Fruit fly (Drosophila melanogaster): Measurements from ENCODE around the gene ome.

ome gene

dm6 chr3L:14780187-14780586, 107.5 kb downstream of the ome start (continued):
- no peak for TF ChIP-seq CG10462 (GFP tag; optimal IDR thresholded peaks at IDR 0.05)
- peak; percentile 42 for TF ChIP-seq CG4707 (GFP tag; optimal IDR thresholded peaks at IDR 0.05)
- TF ChIP-seq CG12236 (GFP tag; optimal IDR thresholded peaks at IDR 0.05), result peak; percentile 46
- TF ChIP-seq caup (GFP tag; optimal IDR thresholded peaks at IDR 0.05; ENCODE audit: severe bottlenecking), result peak; percentile 60
- TF ChIP-seq Tbp (GFP tag; optimal IDR thresholded peaks at IDR 0.05), result no peak
- TF ChIP-seq Sin3A (optimal IDR thresholded peaks at IDR 0.05), result no peak
- peak; percentile 50 for TF ChIP-seq CG9727 (GFP tag; optimal IDR thresholded peaks at IDR 0.05)
- no peak for TF ChIP-seq shn (GFP tag; optimal IDR thresholded peaks at IDR 0.05)
- peak; percentile 68 for TF ChIP-seq CG17568 (GFP tag; optimal IDR thresholded peaks at IDR 0.05)
- TF ChIP-seq CG10959 (GFP tag; IDR thresholded peaks at IDR 0.05), result 0 out of 2 replicates have a peak, but pooled peaks have one; percentile 9
- no peak for TF ChIP-seq Xbp1 (GFP tag; optimal IDR thresholded peaks at IDR 0.05)
- TF ChIP-seq peb (GFP tag; IDR thresholded peaks at IDR 0.05), result no peak
- peak; percentile 15; the same call in 1 of the 2 replicates for TF ChIP-seq stc (GFP tag; IDR thresholded peaks at IDR 0.05)
- TF ChIP-seq cwo (GFP tag; optimal IDR thresholded peaks at IDR 0.05), result no peak
- TF ChIP-seq CG12391 (tag; optimal IDR thresholded peaks at IDR 0.05), result no peak
- 0 out of 2 replicates have a peak, but pooled peaks have one; percentile 10 for TF ChIP-seq ap (GFP tag; IDR thresholded peaks at IDR 0.05)
- TF ChIP-seq sob (GFP tag; IDR thresholded peaks at IDR 0.05), result peak; percentile 56; the same call in 1 of the 2 replicates
- TF ChIP-seq PHDP (tag; optimal IDR thresholded peaks at IDR 0.05), result peak; percentile 40
- no peak for TF ChIP-seq ERR (GFP tag; optimal IDR thresholded peaks at IDR 0.05)
- no peak for TF ChIP-seq crc (GFP tag; optimal IDR thresholded peaks at IDR 0.05)
- no peak for TF ChIP-seq ewg (GFP tag; optimal IDR thresholded peaks at IDR 0.05)
- no peak for TF ChIP-seq stwl (tag; optimal IDR thresholded peaks at IDR 0.05)
- TF ChIP-seq CG8281 (tag; optimal IDR thresholded peaks at IDR 0.05), result no peak
- TF ChIP-seq ara (GFP tag; IDR thresholded peaks at IDR 0.05), result peak; percentile 64
- no peak for TF ChIP-seq CG8944 (GFP tag; optimal IDR thresholded peaks at IDR 0.05)
- TF ChIP-seq CG17359 (tag; optimal IDR thresholded peaks at IDR 0.05), result peak; percentile 50
- no peak for TF ChIP-seq CG9437 (GFP tag; optimal IDR thresholded peaks at IDR 0.05)
- TF ChIP-seq fru (optimal IDR thresholded peaks at IDR 0.05), result no peak
- peak in 1 of 2 experiments; percentile 62 for TF ChIP-seq bsh (GFP tag; optimal IDR thresholded peaks at IDR 0.05)
- no peak for TF ChIP-seq al (GFP tag; IDR thresholded peaks at IDR 0.05)
- no peak for TF ChIP-seq ftz-f1 (GFP tag; optimal IDR thresholded peaks at IDR 0.05)
- peak; percentile 50 for TF ChIP-seq CG10209 (GFP tag; optimal IDR thresholded peaks at IDR 0.05)
- no peak for TF ChIP-seq yki (optimal IDR thresholded peaks at IDR 0.05)
- TF ChIP-seq Kr (GFP tag; optimal IDR thresholded peaks at IDR 0.05), result peak; percentile 29
- peak; percentile 3 for TF ChIP-seq CG16863 (GFP tag; optimal IDR thresholded peaks at IDR 0.05)
- no peak for TF ChIP-seq vfl (GFP tag; optimal IDR thresholded peaks at IDR 0.05)
- TF ChIP-seq hth (optimal IDR thresholded peaks at IDR 0.05), result no peak
- TF ChIP-seq E2f2 (GFP tag; IDR thresholded peaks at IDR 0.05), result no peak
- TF ChIP-seq CG9609 (GFP tag; optimal IDR thresholded peaks at IDR 0.05), result no peak
- peak; percentile 17 for TF ChIP-seq CG1529 (GFP tag; optimal IDR thresholded peaks at IDR 0.05)
- no peak for TF ChIP-seq CG9215 (GFP tag; IDR thresholded peaks at IDR 0.05)
- TF ChIP-seq sug (tag; optimal IDR thresholded peaks at IDR 0.05), result peak; percentile 95
- no peak for TF ChIP-seq Mrtf (GFP tag; IDR thresholded peaks at IDR 0.05)
- TF ChIP-seq tin (GFP tag; optimal IDR thresholded peaks at IDR 0.05), result no peak
- TF ChIP-seq Scr (GFP tag; IDR thresholded peaks at IDR 0.05; ENCODE audit: partially characterized antibody), result no peak
- no peak for TF ChIP-seq tx (GFP tag; optimal IDR thresholded peaks at IDR 0.05)
- TF ChIP-seq CG7987 (GFP tag; optimal IDR thresholded peaks at IDR 0.05), result peak; percentile 75
- no peak for TF ChIP-seq ab (GFP tag; optimal IDR thresholded peaks at IDR 0.05)
- TF ChIP-seq Ssrp (tag; optimal IDR thresholded peaks at IDR 0.05), result no peak
- no peak for TF ChIP-seq Oaz (GFP tag; IDR thresholded peaks at IDR 0.05)
- peak; percentile 79 for TF ChIP-seq MTF-1 (GFP tag; optimal IDR thresholded peaks at IDR 0.05; ENCODE audit: borderline replicate concordance)
- TF ChIP-seq CG9876 (GFP tag; optimal IDR thresholded peaks at IDR 0.05), result no peak
- TF ChIP-seq BEAF-32 (GFP tag; optimal IDR thresholded peaks at IDR 0.05), result no peak

Measured in whole organism, embryonic.